Worm (Caenorhabditis elegans) whole organism, L1 larva: Measurements from ENCODE around the gene C49F5.8.

Experiments
- ama-1 ChIP-seq: fragments of 150-350 bp; optimal IDR thresholded peaks from 2 replicates; lab custom pipeline; 2014
- blmp-1 ChIP-seq: fragments of 150-350 bp; optimal IDR thresholded peaks from 2 replicates; lab custom pipeline; 2014; ENCODE audit warnings: missing biosample characterization, missing genetic modification characterization
- ceh-82 ChIP-seq, 3 experiments: fragments of 150-350 bp in 1 of 3; sonication (generic microtip) in 2 of 3; optimal IDR thresholded peaks; 2 replicates each; lab custom pipeline; 2014 to 2017; ENCODE audit warnings: missing biosample characterization in 3 of 3, missing genetic modification characterization in 3 of 3
- ces-1 ChIP-seq: fragments of 150-350 bp; optimal IDR thresholded peaks from 2 replicates; lab custom pipeline; 2014; ENCODE audit warnings: missing biosample characterization, missing genetic modification reagents, missing genetic modification characterization
- egl-27 ChIP-seq, 2 experiments: fragments of 150-350 bp in 1 of 2; sonication (generic microtip); optimal IDR thresholded peaks; 3 replicates each; lab custom pipeline; 2017 to 2018; ENCODE audit warnings: missing biosample characterization in 2 of 2, missing genetic modification characterization in 2 of 2, missing genetic modification reagents in 2 of 2
- elt-3 ChIP-seq, 6 experiments: fragments of 150-350 bp in 1 of 6; sonication (generic microtip); optimal IDR thresholded peaks; 2 replicates each; lab custom pipeline; 2017 to 2018; ENCODE audit warnings: missing biosample characterization in 6 of 6, missing genetic modification characterization in 6 of 6, inconsistent platforms in 1 of 6
- fkh-10 ChIP-seq: sonication (generic microtip); optimal IDR thresholded peaks from 2 replicates; lab custom pipeline; 2017; ENCODE audit warnings: missing biosample characterization, missing genetic modification reagents, missing genetic modification characterization
- hpl-2 ChIP-seq: fragments of 150-350 bp; optimal IDR thresholded peaks from 2 replicates; lab custom pipeline; 2014; ENCODE audit warnings: missing biosample characterization, missing genetic modification reagents, missing genetic modification characterization
- lin-13 ChIP-seq: fragments of 150-350 bp; optimal IDR thresholded peaks from 2 replicates; lab custom pipeline; 2014; ENCODE audit warnings: missing biosample characterization, missing genetic modification reagents, missing genetic modification characterization
- nhr-11 ChIP-seq: fragments of 150-350 bp; optimal IDR thresholded peaks from 2 replicates; lab custom pipeline; 2014; ENCODE audit warnings: missing biosample characterization, missing genetic modification characterization
- nhr-237 ChIP-seq: fragments of 150-350 bp; optimal IDR thresholded peaks from 2 replicates; lab custom pipeline; 2014; ENCODE audit warnings: missing biosample characterization, missing genetic modification characterization
- nhr-76 ChIP-seq: sonication (generic microtip); optimal IDR thresholded peaks from 2 replicates; lab custom pipeline; 2017; ENCODE audit warnings: missing biosample characterization, missing genetic modification characterization
- unc-130 ChIP-seq: fragments of 150-350 bp; optimal IDR thresholded peaks from 2 replicates; lab custom pipeline; 2017; ENCODE audit warnings: missing biosample characterization, missing genetic modification characterization, inconsistent platforms
- vab-15 ChIP-seq: sonication (generic microtip); optimal IDR thresholded peaks from 2 replicates; lab custom pipeline; 2017; ENCODE audit warnings: missing genotype, mild to moderate bottlenecking, missing genetic modification characterization, missing compliant biosample characterization

DNA sequence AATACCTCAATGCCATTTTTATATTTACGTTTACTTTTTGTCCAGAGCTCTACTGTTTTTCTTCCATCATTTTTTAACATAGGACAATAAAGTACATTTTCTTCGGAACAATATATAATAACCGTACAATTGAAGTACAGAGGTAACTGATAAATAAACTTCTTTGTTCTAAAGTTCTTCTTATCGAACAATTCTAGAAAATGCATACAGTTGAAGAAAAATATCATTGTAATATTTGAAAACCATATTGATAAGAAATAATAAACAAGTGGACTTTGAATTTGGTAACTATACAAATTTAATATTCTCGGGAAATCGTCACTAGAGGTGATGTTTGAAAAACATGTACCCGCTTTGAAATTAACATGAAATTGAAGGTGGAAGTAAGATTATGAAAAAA is 36.7 kb downstream of the C49F5.8 start:
- TF ChIP-seq ceh-82 (tag; optimal IDR thresholded peaks at IDR 0.05; lab: Kevin White, UChicago) (no peak), ces-1 (GFP tag; lab: Kevin White, UChicago) (no peak), nhr-11 (tag; lab: Kevin White, UChicago) (no peak), nhr-76 (tag; lab: Kevin White, UChicago) (no peak), fkh-10 (GFP tag; lab: Kevin White, UChicago) (no peak), hpl-2 (GFP tag; lab: Kevin White, UChicago) (no peak), ama-1 (no peak), nhr-237 (tag; lab: Kevin White, UChicago) (no peak), egl-27 (tag; optimal IDR thresholded peaks at IDR 0.05; lab: Kevin White, UChicago) (no peak), unc-130 (tag; lab: Kevin White, UChicago) (no peak), blmp-1 (tag; lab: Kevin White, UChicago) (no peak), lin-13 (GFP tag; lab: Kevin White, UChicago) (no peak), elt-3 (tag; optimal IDR thresholded peaks at IDR 0.05; lab: Kevin White, UChicago) (no peak), vab-15 (tag; lab: Kevin White, UChicago) (no peak)
